Worm (Caenorhabditis elegans) whole organism, L3 larva: ENCODE results near the gene B0432.11.
"Not testable (repeated sequence)": the region's sequence is repeated elsewhere in the genome, so short reads cannot be mapped to it uniquely, and the experiment has no call there.

ENCODE experiments used
- R02D3.7 ChIP-seq: fragments of 150-350 bp; optimal IDR thresholded peaks from 2 replicates; lab custom pipeline; 2014; ENCODE audit warnings: missing biosample characterization, missing genetic modification characterization
- ZK546.5 ChIP-seq: sonication (generic microtip); optimal IDR thresholded peaks from 2 replicates; lab custom pipeline; 2017; ENCODE audit warnings: missing biosample characterization, missing genetic modification characterization
- ama-1 ChIP-seq: fragments of 150-350 bp; optimal IDR thresholded peaks from 2 replicates; lab custom pipeline; 2018
- ceh-16 ChIP-seq: sonication (generic microtip); optimal IDR thresholded peaks from 2 replicates; lab custom pipeline; 2017; ENCODE audit warnings: missing biosample characterization, missing genetic modification characterization
- ceh-28 ChIP-seq: fragments of 150-350 bp; optimal IDR thresholded peaks from 2 replicates; lab custom pipeline; 2014; ENCODE audit warnings: missing biosample characterization, missing genetic modification reagents, missing genetic modification characterization
- ceh-82 ChIP-seq: fragments of 150-350 bp; optimal IDR thresholded peaks from 2 replicates; lab custom pipeline; 2014; ENCODE audit warnings: missing biosample characterization, missing genetic modification characterization
- ceh-9 ChIP-seq: sonication (generic microtip); optimal IDR thresholded peaks from 2 replicates; lab custom pipeline; 2018; ENCODE audit warnings: missing biosample characterization, missing genetic modification characterization
- daf-12 ChIP-seq: fragments of 150-350 bp; optimal IDR thresholded peaks from 2 replicates; lab custom pipeline; 2014; ENCODE audit warnings: missing biosample characterization, missing genetic modification reagents, missing genetic modification characterization
- egl-27 ChIP-seq: sonication (generic microtip); optimal IDR thresholded peaks from 4 replicates; lab custom pipeline; 2017; ENCODE audit warnings: missing biosample characterization, missing genetic modification reagents, missing genetic modification characterization
- egl-5 ChIP-seq: fragments of 150-350 bp; optimal IDR thresholded peaks from 2 replicates; lab custom pipeline; 2017; ENCODE audit warnings: missing biosample characterization, missing genetic modification reagents, missing genetic modification characterization, inconsistent platforms
- elt-1 ChIP-seq: fragments of 150-350 bp; optimal IDR thresholded peaks from 2 replicates; lab custom pipeline; 2014; ENCODE audit warnings: missing biosample characterization, missing genetic modification characterization
- eor-1 ChIP-seq, 2 experiments: fragments of 150-350 bp; optimal IDR thresholded peaks; 2 replicates each; lab custom pipeline; 2014 to 2018; ENCODE audit warnings: missing biosample characterization in 2 of 2, missing genetic modification characterization in 2 of 2
- fkh-10 ChIP-seq: sonication (generic microtip); optimal IDR thresholded peaks from 2 replicates; lab custom pipeline; 2017; ENCODE audit warnings: missing biosample characterization, missing genetic modification reagents, missing genetic modification characterization
- fkh-2 ChIP-seq: fragments of 150-350 bp; optimal IDR thresholded peaks from 2 replicates; lab custom pipeline; 2014; ENCODE audit warnings: missing biosample characterization, missing genetic modification reagents, missing genetic modification characterization
- fos-1 ChIP-seq: fragments of 150-350 bp; optimal IDR thresholded peaks from 2 replicates; lab custom pipeline; 2014; ENCODE audit warnings: missing biosample characterization, missing genetic modification characterization
- hmg-11 ChIP-seq: sonication (generic microtip); optimal IDR thresholded peaks from 2 replicates; lab custom pipeline; 2016; ENCODE audit warnings: missing genetic modification characterization, missing compliant biosample characterization
- lin-15B ChIP-seq: fragments of 150-350 bp; optimal IDR thresholded peaks from 2 replicates; lab custom pipeline; 2014; ENCODE audit warnings: missing biosample characterization, missing genetic modification characterization
- lin-39 ChIP-seq: fragments of 150-350 bp; optimal IDR thresholded peaks from 2 replicates; lab custom pipeline; 2018; ENCODE audit warnings: missing biosample characterization, missing genetic modification reagents, missing genetic modification characterization
- nfya-1 ChIP-seq: sonication (generic microtip); optimal IDR thresholded peaks from 2 replicates; lab custom pipeline; 2017; ENCODE audit warnings: missing genetic modification characterization, mild to moderate bottlenecking, missing compliant biosample characterization, antibody characterized with exemption, moderate library complexity; ENCODE audit not compliant: insufficient read depth
- nhr-11 ChIP-seq: fragments of 150-350 bp; optimal IDR thresholded peaks from 2 replicates; lab custom pipeline; 2014; ENCODE audit warnings: missing biosample characterization, missing genetic modification characterization
- nhr-12 ChIP-seq: fragments of 150-350 bp; optimal IDR thresholded peaks from 2 replicates; lab custom pipeline; 2014; ENCODE audit warnings: missing biosample characterization, missing genetic modification characterization
- nhr-23 ChIP-seq: fragments of 150-350 bp; optimal IDR thresholded peaks from 2 replicates; lab custom pipeline; 2014; ENCODE audit warnings: missing biosample characterization, missing genetic modification reagents, missing genetic modification characterization
- nhr-237 ChIP-seq: fragments of 150-350 bp; optimal IDR thresholded peaks from 2 replicates; lab custom pipeline; 2014; ENCODE audit warnings: missing biosample characterization, missing genetic modification characterization
- nhr-25 ChIP-seq: sonication (generic microtip); optimal IDR thresholded peaks from 2 replicates; lab custom pipeline; 2017; ENCODE audit warnings: missing biosample characterization, missing genetic modification characterization
- nhr-67 ChIP-seq: fragments of 150-350 bp; optimal IDR thresholded peaks from 2 replicates; lab custom pipeline; 2014; ENCODE audit warnings: missing biosample characterization, missing genetic modification characterization
- nhr-76 ChIP-seq: fragments of 150-350 bp; sonication (generic microtip); optimal IDR thresholded peaks from 5 replicates; lab custom pipeline; 2014; ENCODE audit warnings: missing biosample characterization, missing genetic modification characterization
- nhr-77 ChIP-seq: fragments of 150-350 bp; optimal IDR thresholded peaks from 2 replicates; lab custom pipeline; 2014; ENCODE audit warnings: missing biosample characterization, missing genetic modification characterization
- pqm-1 ChIP-seq: fragments of 150-350 bp; optimal IDR thresholded peaks from 2 replicates; lab custom pipeline; 2017; ENCODE audit warnings: missing biosample characterization, missing genetic modification characterization, inconsistent platforms
- sea-2 ChIP-seq: fragments of 150-350 bp; sonication (generic microtip); optimal IDR thresholded peaks from 4 replicates; lab custom pipeline; 2014; ENCODE audit warnings: missing biosample characterization, missing genetic modification reagents, missing genetic modification characterization
- snpc-4 ChIP-seq: fragments of 150-350 bp; optimal IDR thresholded peaks from 2 replicates; lab custom pipeline; 2014; ENCODE audit warnings: missing biosample characterization, missing genetic modification characterization
- tbx-2 ChIP-seq: sonication (generic microtip); optimal IDR thresholded peaks from 2 replicates; lab custom pipeline; 2016; ENCODE audit warnings: mild to moderate bottlenecking, missing genetic modification characterization, missing compliant biosample characterization
- unc-39 ChIP-seq: sonication (generic microtip); optimal IDR thresholded peaks from 4 replicates; lab custom pipeline; 2017; ENCODE audit warnings: missing biosample characterization, missing genetic modification characterization
- unc-62 ChIP-seq: fragments of 150-350 bp; sonication (generic microtip); optimal IDR thresholded peaks from 4 replicates; lab custom pipeline; 2014; ENCODE audit warnings: missing biosample characterization, missing genetic modification reagents, missing genetic modification characterization
- zag-1 ChIP-seq: fragments of 150-350 bp; optimal IDR thresholded peaks from 2 replicates; lab custom pipeline; 2014; ENCODE audit warnings: missing biosample characterization, missing genetic modification characterization
- ztf-4 ChIP-seq: fragments of 150-350 bp; optimal IDR thresholded peaks from 2 replicates; lab custom pipeline; 2014; ENCODE audit warnings: missing biosample characterization, missing genetic modification characterization

The B0432.11 gene

ce11 chrII:321183-321582 is 26.7 kb upstream of the B0432.11 start:
- TF ChIP-seq ZK546.5 (tag; lab: Kevin White, UChicago) = no peak
- TF ChIP-seq nhr-12 = no peak
- TF ChIP-seq hmg-11 (tag; lab: Kevin White, UChicago) = no peak
- TF ChIP-seq egl-5 (tag; lab: Kevin White, UChicago) = no peak
- TF ChIP-seq R02D3.7 (tag; lab: Kevin White, UChicago) = no peak
- no peak for TF ChIP-seq ceh-28 (tag; lab: Kevin White, UChicago)
- TF ChIP-seq nhr-77 (tag; lab: Kevin White, UChicago) = no peak
- TF ChIP-seq unc-39 (tag; lab: Kevin White, UChicago) = no peak
- no peak for TF ChIP-seq pqm-1 (tag; lab: Kevin White, UChicago)
- no peak for TF ChIP-seq ceh-16 (tag; lab: Kevin White, UChicago)
- TF ChIP-seq lin-39 (tag; lab: Kevin White, UChicago) = no peak
- no peak for TF ChIP-seq ama-1 (lab: Kevin White, UChicago)
- TF ChIP-seq nhr-67 = no peak
- TF ChIP-seq nhr-25 (tag; lab: Kevin White, UChicago) = no peak
- TF ChIP-seq tbx-2 (tag; lab: Kevin White, UChicago) = no peak
- TF ChIP-seq lin-15B (tag; lab: Kevin White, UChicago) = no peak
- no peak for TF ChIP-seq zag-1
- TF ChIP-seq unc-62 (GFP tag; lab: Kevin White, UChicago) = no peak

- TF ChIP-seq ceh-82 (no peak), egl-27 (tag; lab: Kevin White, UChicago) (no peak), fkh-2 (no peak), egl-5 (tag; lab: Kevin White, UChicago) (no peak), nhr-12 (no peak), ztf-4 (tag; lab: Kevin White, UChicago) (no peak)
These were observed 26.3 kb upstream of the B0432.11 start for ce11 chrII:320783-321182.

- TF ChIP-seq unc-62 (GFP tag; lab: Kevin White, UChicago) (no peak), ama-1 (lab: Kevin White, UChicago) (peak; percentile 56), fos-1 (tag; lab: Kevin White, UChicago) (no peak)
These were observed 25.0 kb upstream of the B0432.11 start, which contains the start of gene far-7 for ce11 chrII:319459-319858. Gene far-7, plus strand, starts transcription at chrII:319789.

- no peak for TF ChIP-seq ztf-4 (tag; lab: Kevin White, UChicago)
- peak; percentile 57 for TF ChIP-seq lin-39 (tag; lab: Kevin White, UChicago)
- TF ChIP-seq nfya-1 (tag; lab: Kevin White, UChicago) = peak; percentile 31
- TF ChIP-seq fkh-10 (GFP tag; lab: Kevin White, UChicago) = no peak
- no peak for TF ChIP-seq nhr-76 (tag; lab: Kevin White, UChicago)
These were observed 19.0 kb upstream of the B0432.11 start for ce11 chrII:313540-313939.

- TF ChIP-seq nhr-237; ztf-4 (tag; lab: Kevin White, UChicago); eor-1 (tag; optimal IDR thresholded peaks at IDR 0.05; lab: Kevin White, UChicago): not testable (repeated sequence)
These were observed 17.6 kb upstream of the B0432.11 start, which contains the start of gene mps-2 for ce11 chrII:312110-312509. Gene mps-2, minus strand, starts transcription at chrII:312210.

ce11 chrII:307154-307553 is 12.6 kb upstream of the B0432.11 start, which contains the start of gene K01A2.4:
Gene K01A2.4, plus strand, starts transcription at chrII:307454.
- TF ChIP-seq snpc-4 (tag; lab: Kevin White, UChicago) = no peak
- TF ChIP-seq egl-5 (tag; lab: Kevin White, UChicago) = no peak
- TF ChIP-seq unc-62 (GFP tag; lab: Kevin White, UChicago) = no peak
- no peak for TF ChIP-seq elt-1 (tag; lab: Kevin White, UChicago)
- TF ChIP-seq sea-2 (GFP tag; lab: Kevin White, UChicago) = no peak
- no peak for TF ChIP-seq hmg-11 (tag; lab: Kevin White, UChicago)
- no peak for TF ChIP-seq zag-1
- TF ChIP-seq nhr-23 (tag; lab: Kevin White, UChicago) = no peak
- no peak for TF ChIP-seq nhr-67
- no peak for TF ChIP-seq ceh-82
- TF ChIP-seq ama-1 (lab: Kevin White, UChicago) = no peak
- no peak for TF ChIP-seq nhr-25 (tag; lab: Kevin White, UChicago)
- no peak for TF ChIP-seq nhr-76 (tag; lab: Kevin White, UChicago)
- TF ChIP-seq ceh-9 (tag; lab: Kevin White, UChicago) = no peak
- TF ChIP-seq daf-12 (tag; lab: Kevin White, UChicago) = no peak
- no peak for TF ChIP-seq nhr-11 (tag; lab: Kevin White, UChicago)
- TF ChIP-seq, all 47 proteins: peak for 0
